Worm (Caenorhabditis elegans) whole organism, late embryonic: ENCODE measurements around the gene C14A4.13.

Source experiments
- Y22D7AL.16 ChIP-seq: sonication (generic microtip); optimal IDR thresholded peaks from 2 replicates; lab custom pipeline; 2016; ENCODE audit warnings: missing genetic modification characterization, missing compliant biosample characterization
- dve-1 ChIP-seq: sonication (generic microtip); optimal IDR thresholded peaks from 2 replicates; lab custom pipeline; 2017; ENCODE audit warnings: antibody characterized with exemption, mild to moderate bottlenecking, missing genetic modification characterization, missing compliant biosample characterization
- nhr-232 ChIP-seq: sonication (generic microtip); optimal IDR thresholded peaks from 2 replicates; lab custom pipeline; 2016; ENCODE audit warnings: missing genetic modification characterization, missing compliant biosample characterization

ce11 chrII:10580833-10581232 lies 37.4 kb upstream of the C14A4.13 start, which contains the start of gene dap-3:
- TF ChIP-seq dve-1 (tag; lab: Kevin White, UChicago) (no peak), nhr-232 (tag; lab: Kevin White, UChicago) (no peak), Y22D7AL.16 (tag; lab: Kevin White, UChicago) (no peak)
